Fruit fly (Drosophila melanogaster): ENCODE results near the gene CG11563.

The CG11563 gene

dm6 chr3R:31717299-31718167, 19.3 kb upstream of the CG11563 start (continued):
- TF ChIP-seq CG16779 (GFP tag; IDR thresholded peaks at IDR 0.05), result no peak
- TF ChIP-seq Sin3A (optimal IDR thresholded peaks at IDR 0.05), result no peak
- TF ChIP-seq slou (GFP tag; optimal IDR thresholded peaks at IDR 0.05), result no peak
- TF ChIP-seq MBD-R2 (GFP tag; IDR thresholded peaks at IDR 0.05), result peak; percentile 8; the same call in 1 of the 2 replicates
- TF ChIP-seq CG11247 (GFP tag; IDR thresholded peaks at IDR 0.05), result no peak
- no peak for TF ChIP-seq CG3065 (GFP tag; optimal IDR thresholded peaks at IDR 0.05)
- TF ChIP-seq hth (optimal IDR thresholded peaks at IDR 0.05), result no peak
- no peak for TF ChIP-seq sob (GFP tag; IDR thresholded peaks at IDR 0.05)
- TF ChIP-seq CG10979 (tag; optimal IDR thresholded peaks at IDR 0.05), result peak; percentile 15
- peak; percentile 40 for TF ChIP-seq Hey (tag; optimal IDR thresholded peaks at IDR 0.05)
- no peak for TF ChIP-seq rib (GFP tag; IDR thresholded peaks at IDR 0.05)
- TF ChIP-seq CG1233 (GFP tag; optimal IDR thresholded peaks at IDR 0.05), result peak; percentile 41
- TF ChIP-seq CG9876 (GFP tag; optimal IDR thresholded peaks at IDR 0.05), result no peak
- TF ChIP-seq klu (GFP tag; IDR thresholded peaks at IDR 0.05), result no peak
- no peak for TF ChIP-seq GATAe (GFP tag; conservative IDR thresholded peaks at IDR 0.05)
- no peak for TF ChIP-seq Opbp (GFP tag; IDR thresholded peaks at IDR 0.05; ENCODE audit: partially characterized antibody)
- no peak for TF ChIP-seq pan (optimal IDR thresholded peaks at IDR 0.05)
- TF ChIP-seq pan (GFP tag; optimal IDR thresholded peaks at IDR 0.05 in 1 of 2, IDR thresholded peaks at IDR 0.05 in 1 of 2), result peak in 1 of 2 experiments; percentile 60
- peak; percentile 51 for TF ChIP-seq CG10366 (GFP tag; IDR thresholded peaks at IDR 0.05)
- TF ChIP-seq CG12219 (GFP tag; optimal IDR thresholded peaks at IDR 0.05), result peak; percentile 50
- peak; percentile 40 for TF ChIP-seq CG12155 (GFP tag; optimal IDR thresholded peaks at IDR 0.05)
- TF ChIP-seq CG8290 (GFP tag; optimal IDR thresholded peaks at IDR 0.05), result no peak
- peak in 1 of 2 experiments; percentile 51 for TF ChIP-seq CG8290 (tag; optimal IDR thresholded peaks at IDR 0.05)
- peak; percentile 24 for TF ChIP-seq crc (GFP tag; optimal IDR thresholded peaks at IDR 0.05)
- TF ChIP-seq grn (GFP tag; optimal IDR thresholded peaks at IDR 0.05), result no peak
- no peak for TF ChIP-seq trem (tag; optimal IDR thresholded peaks at IDR 0.05)
- no peak for TF ChIP-seq sens-2 (GFP tag; IDR thresholded peaks at IDR 0.05)
- no peak for TF ChIP-seq CG4820 (GFP tag; optimal IDR thresholded peaks at IDR 0.05)
- TF ChIP-seq prd (optimal IDR thresholded peaks at IDR 0.05), result no peak
- TF ChIP-seq prd (GFP tag; IDR thresholded peaks at IDR 0.05), result peak; percentile 74
- TF ChIP-seq CG2712 (tag; optimal IDR thresholded peaks at IDR 0.05), result peak; percentile 39
- peak; percentile 55 for TF ChIP-seq fu2 (GFP tag; optimal IDR thresholded peaks at IDR 0.05)
- no peak for TF ChIP-seq Dll (GFP tag; IDR thresholded peaks at IDR 0.05; ENCODE audit: partially characterized antibody)
- TF ChIP-seq fd64A (GFP tag; optimal IDR thresholded peaks at IDR 0.05), result no peak
- TF ChIP-seq E2f1 (GFP tag; IDR thresholded peaks at IDR 0.05), result peak; percentile 36; the same call in 1 of the 2 replicates
- peak; percentile 53; the same call in 2 of the 3 replicates for TF ChIP-seq croc (GFP tag; conservative IDR thresholded peaks at IDR 0.05)
- peak; percentile 36 for TF ChIP-seq CG12942 (GFP tag; optimal IDR thresholded peaks at IDR 0.05)
- peak; percentile 51 for TF ChIP-seq Camta (GFP tag; optimal IDR thresholded peaks at IDR 0.05)
- no peak for TF ChIP-seq CG16813 (GFP tag; IDR thresholded peaks at IDR 0.05; ENCODE audit: partially characterized antibody)
- peak; percentile 44 for TF ChIP-seq Myb (GFP tag; optimal IDR thresholded peaks at IDR 0.05)
- TF ChIP-seq HmgD (GFP tag; optimal IDR thresholded peaks at IDR 0.05), result no peak
- TF ChIP-seq Rx (GFP tag; IDR thresholded peaks at IDR 0.05), result no peak
- TF ChIP-seq CG32767 (GFP tag; IDR thresholded peaks at IDR 0.05), result no peak
- TF ChIP-seq zfh1 (GFP tag; IDR thresholded peaks at IDR 0.05), result no peak
- TF ChIP-seq Ssrp (tag; optimal IDR thresholded peaks at IDR 0.05), result peak; percentile 64
- no peak for TF ChIP-seq CG7271 (tag; optimal IDR thresholded peaks at IDR 0.05)
- no peak for TF ChIP-seq CG7928 (GFP tag; optimal IDR thresholded peaks at IDR 0.05)
- peak; percentile 15 for TF ChIP-seq Jarid2 (GFP tag; optimal IDR thresholded peaks at IDR 0.05)
- TF ChIP-seq CG6272 (GFP tag; IDR thresholded peaks at IDR 0.05), result no peak
- peak; percentile 71 for TF ChIP-seq pho (GFP tag; optimal IDR thresholded peaks at IDR 0.05)
- TF ChIP-seq lab (GFP tag; optimal IDR thresholded peaks at IDR 0.05), result peak; percentile 78
